Fruit fly (Drosophila melanogaster): Measurements from ENCODE around the gene CG5026.

DNA sequence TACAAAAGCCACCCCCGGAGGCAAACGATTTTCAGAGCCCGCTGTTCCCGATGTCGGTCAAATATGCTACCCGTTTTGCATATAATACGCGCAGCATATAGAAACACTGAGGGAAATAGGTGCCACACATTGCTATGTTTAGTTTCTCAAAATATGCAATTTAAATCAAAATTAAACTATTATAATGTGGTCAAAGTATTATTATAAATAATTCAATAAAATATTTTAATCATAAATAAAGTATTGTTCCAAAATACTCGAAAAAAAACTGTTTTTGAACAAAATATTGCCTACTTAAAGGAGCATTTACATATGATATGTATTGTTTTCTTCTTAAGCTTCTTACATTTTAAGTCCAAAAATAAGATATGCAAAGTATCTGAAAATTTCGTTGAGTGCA lies 17.4 kb upstream of the CG5026 start:
- peak; percentile 36 for TF ChIP-seq CG4424 (GFP tag; optimal IDR thresholded peaks at IDR 0.05)
- TF ChIP-seq CG30020 (tag; optimal IDR thresholded peaks at IDR 0.05) = peak; percentile 2
- TF ChIP-seq Gug (GFP tag; IDR thresholded peaks at IDR 0.05) = no peak
- TF ChIP-seq gce (GFP tag; IDR thresholded peaks at IDR 0.05) = no peak
- peak; percentile 53; the same call in 1 of the 2 replicates for TF ChIP-seq Ptx1 (GFP tag; IDR thresholded peaks at IDR 0.05)
- TF ChIP-seq Blimp-1 (GFP tag; optimal IDR thresholded peaks at IDR 0.05) = peak; percentile 69
- TF ChIP-seq Doc3 (GFP tag; IDR thresholded peaks at IDR 0.05; ENCODE audit: partially characterized antibody) = no peak
- TF ChIP-seq Atf3 (GFP tag; optimal IDR thresholded peaks at IDR 0.05) = no peak
- TF ChIP-seq kah (GFP tag; optimal IDR thresholded peaks at IDR 0.05) = no peak
- no peak for TF ChIP-seq nerfin-2 (GFP tag; IDR thresholded peaks at IDR 0.05; ENCODE audit: partially characterized antibody)
- 0 out of 2 replicates have a peak, but pooled peaks have one; percentile 52 for TF ChIP-seq vvl (GFP tag; IDR thresholded peaks at IDR 0.05)
- TF ChIP-seq dan (GFP tag; IDR thresholded peaks at IDR 0.05) = no peak
